Worm (Caenorhabditis elegans): ENCODE measurements around the gene K08D9.9.

DNA sequence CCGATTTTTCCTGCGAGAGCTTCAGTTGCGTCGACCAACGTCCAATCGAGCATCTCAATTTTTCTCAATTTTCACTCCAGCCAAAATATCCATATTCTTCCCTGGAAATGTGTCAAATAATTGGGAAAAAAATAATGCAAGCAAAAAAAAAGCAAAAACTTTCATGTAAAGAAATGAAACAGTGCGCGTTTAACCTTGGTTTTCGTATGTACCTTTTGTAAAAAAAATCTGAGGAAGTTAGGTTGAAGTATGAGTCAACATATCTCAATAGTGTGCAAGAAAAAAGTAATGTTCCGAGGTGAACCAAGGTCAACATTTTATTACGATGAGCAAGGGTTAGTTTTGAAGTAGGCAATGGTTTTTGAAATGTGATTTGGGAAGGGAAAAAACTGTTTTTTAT lies 13.6 kb upstream of the K08D9.9 start, which contains the start of gene T28A11.13:
- TF ChIP-seq nfya-1 (tag; optimal IDR thresholded peaks at IDR 0.05) (no peak), mec-3 (tag; optimal IDR thresholded peaks at IDR 0.05; ENCODE audit: borderline replicate concordance) (no peak)
